Worm (Caenorhabditis elegans) whole organism, L4 larva: ENCODE measurements around the gene anmt-2.
A peak's percentile ranks its signal among the peaks of the same experiment; 100 is the strongest.

Source experiments
- F10B5.3 ChIP-seq: sonication (generic microtip); optimal IDR thresholded peaks from 2 replicates; lab custom pipeline; 2016; ENCODE audit warnings: mild to moderate bottlenecking, missing genetic modification characterization, missing compliant biosample characterization
- F26F4.8 ChIP-seq: fragments of 200-800 bp; sonication (Bioruptor generic); conservative IDR thresholded peaks from 2 replicates; pipeline ENCODE4 v1.3.6; 2022; ENCODE audit warnings: missing genetic modification characterization, missing compliant biosample characterization
- F44E2.7 ChIP-seq: fragments of 200-800 bp; sonication (Bioruptor generic); IDR thresholded peaks from 2 replicates; pipeline ENCODE4 v2.1.2; 2022; ENCODE audit warnings: missing genetic modification characterization, missing compliant biosample characterization
- F49E8.2 ChIP-seq: sonication (generic microtip); optimal IDR thresholded peaks from 2 replicates; lab custom pipeline; 2016; ENCODE audit warnings: missing compliant biosample characterization, mild to moderate bottlenecking, missing genetic modification characterization, borderline replicate concordance
- R02D3.7 ChIP-seq: fragments of 150-350 bp; sonication (generic microtip); optimal IDR thresholded peaks from 3 replicates; lab custom pipeline; 2014; ENCODE audit warnings: missing biosample characterization, missing genetic modification characterization
- T20F7.1 ChIP-seq: fragments of 200-800 bp; sonication (Bioruptor generic); optimal IDR thresholded peaks from 2 replicates; lab custom pipeline; 2018; ENCODE audit warnings: mild to moderate bottlenecking, missing genetic modification characterization, missing compliant biosample characterization
- Y105C5A.15 ChIP-seq: fragments of 200-800 bp; sonication (Bioruptor generic); IDR thresholded peaks from 2 replicates; pipeline ENCODE4 v1.3.6; 2022; ENCODE audit warnings: missing genetic modification characterization, missing compliant biosample characterization
- Y75B8A.6 ChIP-seq: fragments of 200-800 bp; sonication (Bioruptor generic); IDR thresholded peaks from 2 replicates; pipeline ENCODE4 v1.3.6; 2022; ENCODE audit warnings: missing genetic modification reagents, missing genetic modification characterization, missing compliant biosample characterization
- ZK337.2 ChIP-seq: fragments of 200-800 bp; sonication (Bioruptor generic); IDR thresholded peaks from 2 replicates; pipeline ENCODE4 v1.3.6; 2022; ENCODE audit warnings: missing genetic modification reagents, missing genetic modification characterization, missing compliant biosample characterization
- ZK546.5 ChIP-seq, 2 experiments: sonication (generic microtip); optimal IDR thresholded peaks; 2 replicates each; lab custom pipeline; 2017; ENCODE audit warnings: missing biosample characterization in 2 of 2, missing genetic modification characterization in 2 of 2
- arid-1 ChIP-seq: fragments of 200-800 bp; sonication (Bioruptor generic); conservative IDR thresholded peaks from 2 replicates; pipeline ENCODE4 v1.3.6; 2022; ENCODE audit warnings: missing genetic modification reagents, missing genetic modification characterization, missing compliant biosample characterization
- attf-4 ChIP-seq: sonication (generic microtip); optimal IDR thresholded peaks from 3 replicates; lab custom pipeline; 2017; ENCODE audit warnings: missing biosample characterization, missing genetic modification characterization
- ceh-28 ChIP-seq: fragments of 150-350 bp; optimal IDR thresholded peaks from 2 replicates; lab custom pipeline; 2014; ENCODE audit warnings: missing biosample characterization, missing genetic modification reagents, missing genetic modification characterization
- ceh-32 ChIP-seq: sonication (generic microtip); optimal IDR thresholded peaks from 2 replicates; lab custom pipeline; 2016; ENCODE audit warnings: mild to moderate bottlenecking, missing genetic modification characterization, missing compliant biosample characterization; ENCODE audit not compliant: poor library complexity
- ceh-62 ChIP-seq: sonication (generic microtip); optimal IDR thresholded peaks from 2 replicates; lab custom pipeline; 2017; ENCODE audit warnings: missing biosample characterization, missing genetic modification characterization
- ctbp-1 ChIP-seq: fragments of 200-800 bp; sonication (Bioruptor generic); IDR thresholded peaks from 2 replicates; pipeline ENCODE4 v1.3.6; 2022; ENCODE audit warnings: missing genetic modification reagents, missing genetic modification characterization, missing compliant biosample characterization
- daf-8 ChIP-seq: fragments of 200-800 bp; sonication (Bioruptor generic); IDR thresholded peaks from 2 replicates; pipeline ENCODE4 v1.3.6; 2022; ENCODE audit warnings: missing genetic modification characterization, missing compliant biosample characterization
- egl-27 ChIP-seq: sonication (generic microtip); optimal IDR thresholded peaks from 3 replicates; lab custom pipeline; 2017; ENCODE audit warnings: missing biosample characterization, missing genetic modification reagents, missing genetic modification characterization
- fkh-10 ChIP-seq: fragments of 150-350 bp; optimal IDR thresholded peaks from 2 replicates; lab custom pipeline; 2014; ENCODE audit warnings: missing biosample characterization, missing genetic modification reagents, missing genetic modification characterization
- fos-1 ChIP-seq: fragments of 150-350 bp; optimal IDR thresholded peaks from 2 replicates; lab custom pipeline; 2014; ENCODE audit warnings: missing biosample characterization, missing genetic modification characterization
- gei-8 ChIP-seq: fragments of 200-800 bp; sonication (Bioruptor generic); optimal IDR thresholded peaks from 2 replicates; lab custom pipeline; 2018; ENCODE audit warnings: mild to moderate bottlenecking, missing genetic modification characterization, missing compliant biosample characterization
- hif-1 ChIP-seq, 2 experiments: sonication (generic microtip); optimal IDR thresholded peaks; 2 replicates each; lab custom pipeline; 2016 to 2017; ENCODE audit warnings: missing compliant biosample characterization in 2 of 2, missing genetic modification characterization in 2 of 2, missing genetic modification reagents in 2 of 2, missing genotype in 2 of 2, mild to moderate bottlenecking in 1 of 2
- hmg-1.1 ChIP-seq: fragments of 200-800 bp; sonication (Bioruptor generic); IDR thresholded peaks from 2 replicates; pipeline ENCODE4 v1.3.6; 2022; ENCODE audit warnings: missing genetic modification reagents, missing genetic modification characterization, missing compliant biosample characterization
- lim-7 ChIP-seq: fragments of 200-800 bp; sonication (Bioruptor generic); IDR thresholded peaks from 2 replicates; pipeline ENCODE4 v1.3.6; 2022; ENCODE audit warnings: missing genetic modification characterization, missing compliant biosample characterization
- lin-1 ChIP-seq: fragments of 200-800 bp; sonication (Bioruptor generic); IDR thresholded peaks from 2 replicates; pipeline ENCODE4 v1.3.6; 2022; ENCODE audit warnings: missing genetic modification reagents, missing genetic modification characterization, missing compliant biosample characterization
- lin-15B ChIP-seq: fragments of 150-350 bp; sonication (generic microtip); optimal IDR thresholded peaks from 3 replicates; lab custom pipeline; 2014; ENCODE audit warnings: missing biosample characterization, missing genetic modification characterization
- lin-38 ChIP-seq: fragments of 200-800 bp; sonication (Bioruptor generic); IDR thresholded peaks from 2 replicates; pipeline ENCODE4 v1.3.6; 2022; ENCODE audit warnings: missing genetic modification reagents, missing genetic modification characterization, missing compliant biosample characterization
- lin-39 ChIP-seq: fragments of 150-350 bp; optimal IDR thresholded peaks from 2 replicates; lab custom pipeline; 2014; ENCODE audit warnings: missing biosample characterization, missing genetic modification reagents, missing genetic modification characterization
- madf-9 ChIP-seq: fragments of 200-800 bp; sonication (Bioruptor generic); conservative IDR thresholded peaks from 2 replicates; pipeline ENCODE4 v1.3.6; 2022; ENCODE audit warnings: missing genetic modification reagents, missing genetic modification characterization, missing compliant biosample characterization
- nhr-10 ChIP-seq: fragments of 150-350 bp; optimal IDR thresholded peaks from 2 replicates; lab custom pipeline; 2014; ENCODE audit warnings: missing biosample characterization, missing genetic modification characterization
- nhr-11 ChIP-seq: fragments of 150-350 bp; optimal IDR thresholded peaks from 2 replicates; lab custom pipeline; 2014; ENCODE audit warnings: missing biosample characterization, missing genetic modification characterization
- nhr-237 ChIP-seq: sonication (generic microtip); optimal IDR thresholded peaks from 2 replicates; lab custom pipeline; 2017; ENCODE audit warnings: missing biosample characterization, missing genetic modification characterization
- nhr-25 ChIP-seq: sonication (generic microtip); optimal IDR thresholded peaks from 2 replicates; lab custom pipeline; 2017; ENCODE audit warnings: missing genetic modification characterization, mild to moderate bottlenecking, missing compliant biosample characterization, antibody characterized with exemption, moderate library complexity, borderline replicate concordance; ENCODE audit not compliant: insufficient read depth
- nhr-28 ChIP-seq: fragments of 150-350 bp; optimal IDR thresholded peaks from 2 replicates; lab custom pipeline; 2014; ENCODE audit warnings: missing biosample characterization, missing genetic modification characterization
- nhr-48 ChIP-seq: sonication (generic microtip); optimal IDR thresholded peaks from 2 replicates; lab custom pipeline; 2016; ENCODE audit warnings: mild to moderate bottlenecking, missing genetic modification characterization, missing compliant biosample characterization
- nhr-6 ChIP-seq: fragments of 150-350 bp; optimal IDR thresholded peaks from 2 replicates; lab custom pipeline; 2014; ENCODE audit warnings: missing biosample characterization, missing genetic modification characterization
- nhr-76 ChIP-seq: fragments of 150-350 bp; optimal IDR thresholded peaks from 2 replicates; lab custom pipeline; 2014; ENCODE audit warnings: missing biosample characterization, missing genetic modification characterization
- pha-4 ChIP-seq, 2 experiments: fragments of 150-350 bp in 1 of 2; fragments of 200-800 bp in 1 of 2; sonication (Bioruptor generic) in 1 of 2; IDR thresholded peaks in 1 of 2; optimal IDR thresholded peaks in 1 of 2; 2 replicates each; pipeline versions ENCODE4 v1.3.6 to Lab custom; 2014 to 2022; ENCODE audit warnings: missing genetic modification characterization in 2 of 2, missing genetic modification reagents in 2 of 2, missing biosample characterization in 1 of 2, missing compliant biosample characterization in 1 of 2
- rbr-2 ChIP-seq: sonication (generic microtip); optimal IDR thresholded peaks from 2 replicates; lab custom pipeline; 2016; ENCODE audit warnings: missing genotype, missing genetic modification characterization, missing compliant biosample characterization
- set-16 ChIP-seq: fragments of 200-800 bp; sonication (Bioruptor generic); IDR thresholded peaks from 2 replicates; pipeline ENCODE4 v1.3.6; 2022; ENCODE audit warnings: missing genetic modification reagents, missing genetic modification characterization, missing compliant biosample characterization
- snpc-1.2 ChIP-seq: fragments of 200-800 bp; sonication (Bioruptor generic); IDR thresholded peaks from 2 replicates; pipeline ENCODE4 v1.3.6; 2022; ENCODE audit warnings: missing genetic modification reagents, missing genetic modification characterization, missing compliant biosample characterization
- spr-1 ChIP-seq: sonication (generic microtip); optimal IDR thresholded peaks from 2 replicates; lab custom pipeline; 2016; ENCODE audit warnings: mild to moderate bottlenecking, missing genetic modification characterization, missing compliant biosample characterization
- tag-97 ChIP-seq: fragments of 200-800 bp; sonication (Bioruptor generic); IDR thresholded peaks from 2 replicates; pipeline ENCODE4 v1.3.6; 2022; ENCODE audit warnings: missing genetic modification characterization, missing compliant biosample characterization
- unc-130 ChIP-seq: sonication (generic microtip); optimal IDR thresholded peaks from 2 replicates; lab custom pipeline; 2016; ENCODE audit warnings: missing genetic modification reagents, missing genetic modification characterization, missing compliant biosample characterization
- unc-62 ChIP-seq, 3 experiments: fragments of 150-350 bp in 1 of 3; sonication (generic microtip); optimal IDR thresholded peaks in 2 of 3; peaks in 1 of 3; 1 replicate in 1 of 3; 2 replicates in 2 of 3; lab custom pipeline; 2014 to 2017; ENCODE audit warnings: missing biosample characterization in 3 of 3, missing genetic modification characterization in 3 of 3, missing genetic modification reagents in 3 of 3, missing genotype in 1 of 3
- vab-7 ChIP-seq: fragments of 200-800 bp; sonication (Bioruptor generic); IDR thresholded peaks from 2 replicates; pipeline ENCODE4 v1.3.6; 2022; ENCODE audit warnings: missing genetic modification reagents, missing genetic modification characterization, missing compliant biosample characterization
- zag-1 ChIP-seq: fragments of 150-350 bp; optimal IDR thresholded peaks from 2 replicates; lab custom pipeline; 2014; ENCODE audit warnings: missing biosample characterization, missing genetic modification characterization
- zfp-2 ChIP-seq: sonication (generic microtip); optimal IDR thresholded peaks from 2 replicates; lab custom pipeline; 2016; ENCODE audit warnings: mild to moderate bottlenecking, missing genetic modification characterization, missing compliant biosample characterization
- zfp-3 ChIP-seq: fragments of 200-800 bp; sonication (Bioruptor generic); conservative IDR thresholded peaks from 2 replicates; pipeline ENCODE4 v1.3.6; 2022; ENCODE audit warnings: missing genetic modification reagents, missing genetic modification characterization, missing compliant biosample characterization
- zip-11 ChIP-seq: fragments of 200-800 bp; sonication (Bioruptor generic); IDR thresholded peaks from 2 replicates; pipeline ENCODE4 v1.3.6; 2022; ENCODE audit warnings: missing genetic modification characterization, missing compliant biosample characterization
- ztf-11 ChIP-seq: fragments of 150-350 bp; optimal IDR thresholded peaks from 2 replicates; lab custom pipeline; 2014; ENCODE audit warnings: missing biosample characterization, missing genetic modification characterization
- ztf-7 ChIP-seq: fragments of 150-350 bp; optimal IDR thresholded peaks from 2 replicates; lab custom pipeline; 2014; ENCODE audit warnings: missing biosample characterization, missing genetic modification characterization

Gene anmt-2

ce11 chrIII:6137431-6137830 is 20.1 kb downstream of the anmt-2 start (continued):
- TF ChIP-seq rbr-2 (tag; lab: Kevin White, UChicago) = peak; percentile 80
- no peak for TF ChIP-seq ceh-32 (tag; lab: Kevin White, UChicago)
- peak; percentile 75 for TF ChIP-seq set-16 (GFP tag; lab: Robert Waterston, UW)
- TF ChIP-seq nhr-48 (tag; lab: Kevin White, UChicago) = peak; percentile 10
- peak; percentile 64 for TF ChIP-seq hmg-1.1 (GFP tag; lab: Robert Waterston, UW)
- no peak for TF ChIP-seq Y105C5A.15
- no peak for TF ChIP-seq F49E8.2 (tag; lab: Kevin White, UChicago)
- no peak for TF ChIP-seq ztf-11
- peak; percentile 40 for TF ChIP-seq zag-1 (tag; lab: Kevin White, UChicago)
- TF ChIP-seq nhr-11 (tag; lab: Kevin White, UChicago) = no peak
- no peak for TF ChIP-seq nhr-6
- no peak for TF ChIP-seq lin-1
- no peak for TF ChIP-seq zfp-2 (tag; lab: Kevin White, UChicago)
- TF ChIP-seq egl-27 (tag; lab: Kevin White, UChicago) = no peak
- TF ChIP-seq ZK337.2 (GFP tag; lab: Robert Waterston, UW) = no peak
- TF ChIP-seq hif-1 (tag; optimal IDR thresholded peaks at IDR 0.05; lab: Kevin White, UChicago) = peak in 1 of 2 experiments; percentile 61
- TF ChIP-seq fos-1 (tag; lab: Kevin White, UChicago) = no peak
- no peak for TF ChIP-seq spr-1 (tag; lab: Kevin White, UChicago)
- no peak for TF ChIP-seq ceh-28 (tag; lab: Kevin White, UChicago)
- no peak for TF ChIP-seq nhr-76 (tag; lab: Kevin White, UChicago)
- no peak for TF ChIP-seq T20F7.1 (GFP tag; lab: Kevin White, UChicago)
- no peak for TF ChIP-seq R02D3.7 (tag; lab: Kevin White, UChicago)
- no peak for TF ChIP-seq pha-4 (GFP tag; IDR thresholded peaks at IDR 0.05; lab: Robert Waterston, UW)
- TF ChIP-seq pha-4 (tag; optimal IDR thresholded peaks at IDR 0.05; lab: Kevin White, UChicago) = no peak
- no peak for TF ChIP-seq F26F4.8 (GFP tag; lab: Robert Waterston, UW)
- no peak for TF ChIP-seq unc-130 (GFP tag; lab: Kevin White, UChicago)
- no peak for TF ChIP-seq gei-8 (GFP tag; lab: Kevin White, UChicago)
- TF ChIP-seq F44E2.7 (GFP tag; lab: Robert Waterston, UW) = no peak
- no peak for TF ChIP-seq Y75B8A.6 (GFP tag; lab: Robert Waterston, UW)
- no peak for TF ChIP-seq zip-11 (GFP tag; lab: Robert Waterston, UW)
- TF ChIP-seq nhr-237 (tag; lab: Kevin White, UChicago) = no peak
- peak in 1 of 2 experiments; percentile 90 for TF ChIP-seq unc-62 (GFP tag; optimal IDR thresholded peaks at IDR 0.05 in 1 of 2; lab: Kevin White, UChicago)
- no peak for TF ChIP-seq unc-62 (tag; optimal IDR thresholded peaks at IDR 0.05; lab: Kevin White, UChicago)
- TF ChIP-seq madf-9 (GFP tag; lab: Robert Waterston, UW) = no peak
- TF ChIP-seq zfp-3 (GFP tag; lab: Robert Waterston, UW) = no peak
- TF ChIP-seq lin-39 = no peak
- no peak for TF ChIP-seq lin-15B (tag; lab: Kevin White, UChicago)
- peak; percentile 91 for TF ChIP-seq ctbp-1
- TF ChIP-seq ztf-7 (tag; lab: Kevin White, UChicago) = no peak
- no peak for TF ChIP-seq nhr-25
- TF ChIP-seq snpc-1.2 = no peak
- TF ChIP-seq vab-7 (GFP tag; lab: Robert Waterston, UW) = no peak
- TF ChIP-seq fkh-10 (GFP tag; lab: Kevin White, UChicago) = peak; percentile 86
- no peak for TF ChIP-seq F10B5.3 (tag; lab: Kevin White, UChicago)
- TF ChIP-seq nhr-10 (tag; lab: Kevin White, UChicago) = no peak
- no peak for TF ChIP-seq lin-38 (GFP tag; lab: Robert Waterston, UW)
- TF ChIP-seq daf-8 (GFP tag; lab: Robert Waterston, UW) = no peak
- no peak for TF ChIP-seq arid-1 (GFP tag; lab: Robert Waterston, UW)
- TF ChIP-seq tag-97 (GFP tag; lab: Robert Waterston, UW) = no peak
- TF ChIP-seq ceh-62 (tag; lab: Kevin White, UChicago) = no peak
- no peak for TF ChIP-seq ZK546.5 (tag; optimal IDR thresholded peaks at IDR 0.05; lab: Kevin White, UChicago)
- TF ChIP-seq lim-7 (GFP tag; lab: Robert Waterston, UW) = no peak
- TF ChIP-seq nhr-28 (tag; lab: Kevin White, UChicago) = no peak
- no peak for TF ChIP-seq attf-4
